Worm (Caenorhabditis elegans): ENCODE data around the gene T13F2.4.

Gene T13F2.4

DNA sequence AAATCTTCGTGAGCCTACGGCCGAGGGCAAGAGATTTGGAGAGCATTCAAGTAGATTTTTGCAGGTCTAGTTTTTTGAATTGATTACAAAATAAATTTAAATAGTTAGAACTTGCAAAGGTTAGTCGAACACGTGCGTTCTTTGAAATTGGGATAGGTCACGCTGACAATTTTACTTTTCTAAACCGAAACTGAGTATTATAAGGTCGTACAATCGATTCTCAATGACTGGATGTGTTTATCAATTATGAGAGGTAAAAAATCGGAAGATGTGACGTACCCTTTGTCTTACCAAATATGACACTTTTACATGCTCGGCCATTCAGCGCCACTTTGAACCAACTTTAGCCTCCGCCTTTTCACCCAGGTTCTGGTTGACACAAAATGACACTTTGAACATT, 42.8 kb upstream of the T13F2.4 start, which contains the start of gene C28D4.5:
C28D4.5 (minus strand) TSS at position 101 of the 400 bp plus-strand sequence.
- TF ChIP-seq unc-55 (GFP tag; optimal IDR thresholded peaks at IDR 0.05) (no peak), gmeb-2 (tag; optimal IDR thresholded peaks at IDR 0.05) (no peak), pat-9 (tag; optimal IDR thresholded peaks at IDR 0.05) (no peak), che-1 (tag; optimal IDR thresholded peaks at IDR 0.05) (no peak), nhr-11 (tag; optimal IDR thresholded peaks at IDR 0.05) (no peak), sox-4 (tag; optimal IDR thresholded peaks at IDR 0.05) (no peak), lin-11 (tag; optimal IDR thresholded peaks at IDR 0.05) (no peak), pag-3 (tag; optimal IDR thresholded peaks at IDR 0.05; ENCODE audit: borderline replicate concordance) (no peak), unc-42 (tag; optimal IDR thresholded peaks at IDR 0.05) (no peak), F13H6.1 (tag; optimal IDR thresholded peaks at IDR 0.05) (no peak), ceh-45 (GFP tag; IDR thresholded peaks at IDR 0.05) (no peak), madf-2 (tag; optimal IDR thresholded peaks at IDR 0.05) (no peak), ceh-19 (GFP tag; optimal IDR thresholded peaks at IDR 0.05) (no peak), fax-1 (tag; optimal IDR thresholded peaks at IDR 0.05) (no peak), K02D7.2 (tag; optimal IDR thresholded peaks at IDR 0.05) (no peak), hlh-8 (tag; optimal IDR thresholded peaks at IDR 0.05) (no peak)

DNA sequence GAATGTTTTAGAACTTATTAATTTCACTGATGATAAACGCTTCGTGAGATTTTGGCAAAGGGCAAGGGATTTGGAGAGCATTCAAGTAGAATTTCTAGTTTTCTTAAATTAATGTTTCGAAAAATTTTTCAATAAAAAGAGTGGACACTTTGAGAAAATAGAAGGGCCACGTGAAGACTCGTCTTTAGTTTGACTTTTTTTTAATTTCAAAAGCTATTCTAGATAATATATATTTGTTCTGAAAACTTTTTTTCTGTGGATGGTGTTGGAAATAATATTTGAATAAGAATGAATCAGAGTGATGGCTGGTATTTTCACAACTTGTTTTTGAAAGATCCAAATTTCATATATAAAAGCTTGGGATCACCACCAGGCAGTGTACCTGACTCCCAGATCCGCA, 41.3 kb upstream of the T13F2.4 start, which contains the start of gene C28D4.8:
C28D4.8 (minus strand) TSS at position 101 of the 400 bp plus-strand sequence.
- TF ChIP-seq elt-4 (tag; optimal IDR thresholded peaks at IDR 0.05): no peak
- no peak for TF ChIP-seq ceh-18 (tag; optimal IDR thresholded peaks at IDR 0.05)
- TF ChIP-seq ceh-9 (tag; optimal IDR thresholded peaks at IDR 0.05): no peak
- no peak for TF ChIP-seq sox-4 (tag; optimal IDR thresholded peaks at IDR 0.05)

DNA sequence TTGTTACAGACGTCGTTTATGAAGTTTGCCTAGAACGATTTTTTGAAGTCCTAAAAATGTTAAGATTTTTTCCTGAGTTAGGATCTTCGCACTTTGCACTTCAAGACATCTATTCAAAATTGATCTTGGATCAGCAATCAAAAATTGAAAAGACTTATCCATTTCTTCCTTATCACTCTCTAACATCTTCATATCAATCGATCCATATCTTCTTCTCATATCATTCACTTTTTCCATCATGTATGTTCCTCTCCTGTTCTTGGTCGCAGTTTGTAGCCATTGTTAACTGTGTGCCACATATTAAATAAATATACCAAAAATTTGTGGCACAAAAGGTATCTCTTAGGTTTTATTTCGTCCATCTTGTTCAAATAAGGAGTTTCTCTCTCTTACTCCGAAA, 33.9 kb upstream of the T13F2.4 start:
- TF ChIP-seq dmd-4 (tag; optimal IDR thresholded peaks at IDR 0.05; ENCODE audit: borderline replicate concordance) (no peak), ahr-1 (tag; optimal IDR thresholded peaks at IDR 0.05) (no peak), lim-6 (tag; optimal IDR thresholded peaks at IDR 0.05) (no peak), pax-1 (tag; optimal IDR thresholded peaks at IDR 0.05) (no peak), ceh-30 (tag; optimal IDR thresholded peaks at IDR 0.05) (no peak), che-1 (tag; optimal IDR thresholded peaks at IDR 0.05) (no peak), eyg-1 (tag; optimal IDR thresholded peaks at IDR 0.05) (no peak), T23F11.4 (GFP tag; optimal IDR thresholded peaks at IDR 0.05) (no peak), zip-5 (tag; optimal IDR thresholded peaks at IDR 0.05) (no peak), K02D7.2 (tag; optimal IDR thresholded peaks at IDR 0.05) (no peak), pqm-1 (tag; optimal IDR thresholded peaks at IDR 0.05) (no peak), ceh-14 (tag; optimal IDR thresholded peaks at IDR 0.05) (no peak), hlh-13 (GFP tag; optimal IDR thresholded peaks at IDR 0.05) (no peak), ref-2 (tag; optimal IDR thresholded peaks at IDR 0.05) (no peak), nhr-232 (tag; optimal IDR thresholded peaks at IDR 0.05) (no peak), unc-42 (tag; optimal IDR thresholded peaks at IDR 0.05) (no peak), sdc-2 (tag; optimal IDR thresholded peaks at IDR 0.05) (no peak), odd-2 (tag; optimal IDR thresholded peaks at IDR 0.05) (no peak)

DNA sequence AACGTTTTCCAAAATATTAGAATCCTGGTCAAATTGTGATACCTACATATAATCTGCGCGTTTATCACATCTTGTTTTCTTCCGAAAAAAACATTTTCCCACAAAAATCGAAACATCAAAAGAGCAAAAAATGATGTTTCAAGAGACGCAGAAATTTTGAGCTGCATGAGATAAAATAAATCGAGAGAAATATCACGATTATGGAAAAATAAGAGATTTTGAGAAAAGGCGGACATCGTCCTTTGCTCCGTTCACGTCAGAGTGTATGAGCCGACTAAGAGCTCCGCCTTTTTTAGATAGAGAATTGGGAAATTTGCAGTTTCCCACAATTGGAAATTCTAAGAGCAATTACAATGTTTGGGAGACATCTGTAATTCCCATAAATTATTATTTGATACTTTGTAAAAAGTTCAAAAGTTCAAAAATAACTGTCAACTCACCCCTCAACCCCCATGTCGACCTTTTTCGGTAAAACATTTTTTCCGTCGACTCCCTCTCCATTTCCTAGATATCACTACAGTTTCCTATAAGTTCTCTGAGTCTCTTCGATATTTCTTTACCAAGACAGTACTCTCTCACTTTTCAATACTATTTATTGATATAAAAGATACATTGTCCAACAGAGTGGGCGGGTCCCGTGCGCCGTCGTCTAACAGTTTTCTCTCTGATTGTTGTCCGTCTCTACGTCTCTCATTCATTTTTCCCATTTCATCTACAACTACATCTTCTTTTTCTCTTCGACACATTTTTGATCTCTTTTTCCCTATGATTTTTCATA, 32.8 kb upstream of the T13F2.4 start:
- TF ChIP-seq ceh-18 (tag; optimal IDR thresholded peaks at IDR 0.05): no peak
- TF ChIP-seq elt-2 (tag; optimal IDR thresholded peaks at IDR 0.05): no peak
- no peak for TF ChIP-seq Y22D7AL.16 (tag; optimal IDR thresholded peaks at IDR 0.05)
- TF ChIP-seq unc-42 (tag; optimal IDR thresholded peaks at IDR 0.05): no peak
- TF ChIP-seq ref-2 (tag; optimal IDR thresholded peaks at IDR 0.05): no peak
- no peak for TF ChIP-seq madf-2 (tag; optimal IDR thresholded peaks at IDR 0.05)
- no peak for TF ChIP-seq C08G9.2 (tag; optimal IDR thresholded peaks at IDR 0.05)
- no peak for TF ChIP-seq fkh-6 (tag; optimal IDR thresholded peaks at IDR 0.05)
- TF ChIP-seq fkh-10 (GFP tag; optimal IDR thresholded peaks at IDR 0.05): no peak
- no peak for TF ChIP-seq ets-4 (tag; optimal IDR thresholded peaks at IDR 0.05)
- no peak for TF ChIP-seq pat-9 (tag; optimal IDR thresholded peaks at IDR 0.05)
- TF ChIP-seq gmeb-2 (tag; optimal IDR thresholded peaks at IDR 0.05): no peak
- no peak for TF ChIP-seq C38D4.7 (GFP tag; optimal IDR thresholded peaks at IDR 0.05)
